Fruit fly (Drosophila melanogaster) S2 (cell line): ENCODE results near the gene CG9356.

Experiments
- CG8478 ChIP-seq: fragments of >200 bp; optimal IDR thresholded peaks from 2 replicates; lab custom pipeline; 2018
- CTCF ChIP-seq, 2 experiments: fragments of >200 bp; optimal IDR thresholded peaks; 2 replicates each; lab custom pipeline; 2018

- TF ChIP-seq CG8478 (no peak), CTCF (optimal IDR thresholded peaks at IDR 0.05; lab: Kevin White, UChicago) (no peak)
These were observed 30.7 kb upstream of the CG9356 start for dm6 chr3R:9434543-9435407.
